Fruit fly (Drosophila melanogaster): Measurements from ENCODE around the gene CG12310.

The CG12310 gene

DNA sequence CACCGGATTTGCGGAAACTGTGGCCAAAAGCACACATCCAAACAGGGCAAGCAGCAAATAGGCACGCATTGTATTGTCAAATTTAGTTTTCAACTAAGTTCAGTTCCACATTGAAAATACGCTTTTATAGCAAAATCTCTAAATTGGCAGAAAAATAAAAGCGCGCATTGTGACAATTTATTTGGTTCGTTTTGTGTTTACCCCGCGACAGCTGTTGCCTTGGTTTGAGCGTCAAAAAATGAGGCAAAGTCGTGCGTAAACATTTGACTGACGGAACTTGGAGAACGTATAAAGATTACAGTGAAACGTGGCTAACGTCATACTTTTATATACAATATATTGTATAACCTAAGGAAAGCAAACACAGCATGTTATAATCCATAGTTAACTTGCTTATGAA, 3.4 kb upstream of the CG12310 start, which contains the start of gene CG18649:
Gene CG18649 (minus strand): TSS at position 101 of the 400 bp plus-strand sequence.
- TF ChIP-seq CG12605 (GFP tag; IDR thresholded peaks at IDR 0.05) (no peak), CG13204 (GFP tag; optimal IDR thresholded peaks at IDR 0.05) (no peak), CG4496 (GFP tag; IDR thresholded peaks at IDR 0.05) (no peak), CG8301 (tag; optimal IDR thresholded peaks at IDR 0.05) (no peak), EcR (GFP tag; optimal IDR thresholded peaks at IDR 0.05) (no peak), CG15710 (tag; optimal IDR thresholded peaks at IDR 0.05) (no peak), gl (tag; optimal IDR thresholded peaks at IDR 0.05) (no peak), Pif1B (GFP tag; optimal IDR thresholded peaks at IDR 0.05) (no peak), D1 (tag; optimal IDR thresholded peaks at IDR 0.05) (no peak), CG34367 (tag; optimal IDR thresholded peaks at IDR 0.05) (no peak), CG17806 (tag; optimal IDR thresholded peaks at IDR 0.05) (no peak), CG9948 (tag; optimal IDR thresholded peaks at IDR 0.05) (no peak)

DNA sequence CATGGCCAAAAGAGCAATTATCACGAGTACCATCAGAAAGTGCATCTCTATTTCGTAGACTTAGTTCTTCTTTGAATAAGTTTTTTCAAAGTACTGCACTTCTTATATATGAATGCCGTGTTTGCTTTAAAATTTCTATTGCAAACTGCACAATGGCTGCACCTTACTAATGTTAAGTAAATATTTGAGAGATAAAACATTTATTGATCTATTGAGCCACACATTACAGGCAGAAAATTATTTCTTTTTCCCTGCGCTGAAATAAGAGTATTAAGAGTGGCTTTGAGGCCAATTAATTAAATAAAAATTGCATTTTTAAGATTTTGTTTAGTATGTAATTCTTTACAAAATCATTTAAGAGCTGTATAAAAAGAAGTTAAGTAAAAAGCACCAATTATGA, 2.6 kb upstream of the CG12310 start, which contains the start of gene CG43680:
Gene CG43680 (minus strand): TSS at position 101 of the 400 bp plus-strand sequence.
- TF ChIP-seq CG8159 (tag; optimal IDR thresholded peaks at IDR 0.05) (no peak), Pif1A (GFP tag; optimal IDR thresholded peaks at IDR 0.05) (no peak), fd96Ca (GFP tag; IDR thresholded peaks at IDR 0.05) (no peak), CG14655 (GFP tag; optimal IDR thresholded peaks at IDR 0.05) (no peak), rn (GFP tag; IDR thresholded peaks at IDR 0.05) (no peak), CG12605 (GFP tag; IDR thresholded peaks at IDR 0.05) (no peak), Snoo (tag; optimal IDR thresholded peaks at IDR 0.05) (no peak)

- no peak for TF ChIP-seq CG12605 (GFP tag; IDR thresholded peaks at IDR 0.05)
- no peak for TF ChIP-seq fd96Ca (GFP tag; IDR thresholded peaks at IDR 0.05)
- no peak for TF ChIP-seq CG13204 (GFP tag; optimal IDR thresholded peaks at IDR 0.05)
- no peak for TF ChIP-seq CG8159 (tag; optimal IDR thresholded peaks at IDR 0.05)
- no peak for TF ChIP-seq EcR (GFP tag; optimal IDR thresholded peaks at IDR 0.05)
- no peak for TF ChIP-seq CG34367 (tag; optimal IDR thresholded peaks at IDR 0.05)
- no peak for TF ChIP-seq Snoo (tag; optimal IDR thresholded peaks at IDR 0.05)
- TF ChIP-seq D1 (tag; optimal IDR thresholded peaks at IDR 0.05), result no peak
- TF ChIP-seq CG10348 (GFP tag; IDR thresholded peaks at IDR 0.05), result no peak
- no peak for TF ChIP-seq Pif1A (GFP tag; optimal IDR thresholded peaks at IDR 0.05)
These were observed 1.8 kb upstream of the CG12310 start, which contains the start of gene CG13461 for dm6 chr3L:15052390-15052789. Gene CG13461, minus strand, starts transcription at chr3L:15052490.

- TF ChIP-seq Ets98B (GFP tag; IDR thresholded peaks at IDR 0.05) (no peak), Pif1A (GFP tag; optimal IDR thresholded peaks at IDR 0.05) (no peak), EcR (GFP tag; optimal IDR thresholded peaks at IDR 0.05) (no peak), gl (tag; optimal IDR thresholded peaks at IDR 0.05) (no peak)
These were observed 719 bp upstream of the CG12310 start, which contains the start of gene CG43679 for dm6 chr3L:15051325-15051724. Gene CG43679, minus strand, starts transcription at chr3L:15051425.

- TF ChIP-seq CG15710 (tag; optimal IDR thresholded peaks at IDR 0.05), result no peak
- TF ChIP-seq CG4496 (GFP tag; IDR thresholded peaks at IDR 0.05), result no peak
- no peak for TF ChIP-seq EcR (GFP tag; optimal IDR thresholded peaks at IDR 0.05)
- no peak for TF ChIP-seq Snoo (tag; optimal IDR thresholded peaks at IDR 0.05)
- no peak for TF ChIP-seq CG8159 (tag; optimal IDR thresholded peaks at IDR 0.05)
- no peak for TF ChIP-seq CG13204 (GFP tag; optimal IDR thresholded peaks at IDR 0.05)
- no peak for TF ChIP-seq CG34367 (tag; optimal IDR thresholded peaks at IDR 0.05)
- no peak for TF ChIP-seq CG12605 (GFP tag; IDR thresholded peaks at IDR 0.05)
- TF ChIP-seq CG32121 (GFP tag; IDR thresholded peaks at IDR 0.05), result no peak
- TF ChIP-seq CG10348 (GFP tag; IDR thresholded peaks at IDR 0.05), result no peak
- TF ChIP-seq Pif1A (GFP tag; optimal IDR thresholded peaks at IDR 0.05), result no peak
- no peak for TF ChIP-seq gl (tag; optimal IDR thresholded peaks at IDR 0.05)
- no peak for TF ChIP-seq rn (GFP tag; IDR thresholded peaks at IDR 0.05)
- no peak for TF ChIP-seq CG8301 (tag; optimal IDR thresholded peaks at IDR 0.05)
- TF ChIP-seq Ets98B (GFP tag; IDR thresholded peaks at IDR 0.05), result no peak
- no peak for TF ChIP-seq CG14655 (GFP tag; optimal IDR thresholded peaks at IDR 0.05)
These were observed 497 bp downstream of the CG12310 start, which contains the start of gene CG18581 for dm6 chr3L:15050109-15050508. Gene CG18581, minus strand, starts transcription at chr3L:15050209.

dm6 chr3L:15049395-15049794, 1.2 kb downstream of the CG12310 start, which contains the start of gene CG43678:
Gene CG43678, minus strand, starts transcription at chr3L:15049495.
- TF ChIP-seq fd96Ca (GFP tag; IDR thresholded peaks at IDR 0.05) (no peak), CG17806 (tag; optimal IDR thresholded peaks at IDR 0.05) (no peak), gl (tag; optimal IDR thresholded peaks at IDR 0.05) (no peak), Ets98B (GFP tag; IDR thresholded peaks at IDR 0.05) (no peak), CG10348 (GFP tag; IDR thresholded peaks at IDR 0.05) (no peak), rn (GFP tag; IDR thresholded peaks at IDR 0.05) (no peak), CG8301 (tag; optimal IDR thresholded peaks at IDR 0.05) (no peak), CG9948 (tag; optimal IDR thresholded peaks at IDR 0.05) (no peak), CG15710 (tag; optimal IDR thresholded peaks at IDR 0.05) (no peak), CG32121 (GFP tag; IDR thresholded peaks at IDR 0.05) (no peak), Pif1B (GFP tag; optimal IDR thresholded peaks at IDR 0.05) (no peak), CG34367 (tag; optimal IDR thresholded peaks at IDR 0.05) (no peak), Snoo (tag; optimal IDR thresholded peaks at IDR 0.05) (no peak), Pif1A (GFP tag; optimal IDR thresholded peaks at IDR 0.05) (no peak)

- TF ChIP-seq gl (tag; optimal IDR thresholded peaks at IDR 0.05), result no peak
- no peak for TF ChIP-seq CG12605 (GFP tag; IDR thresholded peaks at IDR 0.05)
- TF ChIP-seq CG17806 (tag; optimal IDR thresholded peaks at IDR 0.05), result no peak
- TF ChIP-seq Pif1B (GFP tag; optimal IDR thresholded peaks at IDR 0.05), result no peak
- no peak for TF ChIP-seq CG8159 (tag; optimal IDR thresholded peaks at IDR 0.05)
- no peak for TF ChIP-seq CG15710 (tag; optimal IDR thresholded peaks at IDR 0.05)
- no peak for TF ChIP-seq CG8301 (tag; optimal IDR thresholded peaks at IDR 0.05)
- no peak for TF ChIP-seq Pif1A (GFP tag; optimal IDR thresholded peaks at IDR 0.05)
These were observed 2.5 kb downstream of the CG12310 start for dm6 chr3L:15048091-15048490.
